Fruit fly (Drosophila melanogaster): ENCODE data around the gene CG32756.

Gene CG32756

dm6 chrX:5977113-5977512 lies 31.6 kb downstream of the CG32756 start (continued):
- TF ChIP-seq CG2199 (GFP tag; IDR thresholded peaks at IDR 0.05) (no peak), Hr51 (GFP tag; optimal IDR thresholded peaks at IDR 0.05) (peak in 1 of 2 experiments; percentile 36), stc (GFP tag; IDR thresholded peaks at IDR 0.05) (no peak), lab (GFP tag; optimal IDR thresholded peaks at IDR 0.05) (peak; percentile 8), CG18262 (tag; optimal IDR thresholded peaks at IDR 0.05) (no peak), CG10654 (GFP tag; optimal IDR thresholded peaks at IDR 0.05) (no peak), gro (GFP tag; optimal IDR thresholded peaks at IDR 0.05) (no peak), CG7556 (GFP tag; optimal IDR thresholded peaks at IDR 0.05) (no peak), twi (tag; optimal IDR thresholded peaks at IDR 0.05) (no peak), pum (GFP tag; optimal IDR thresholded peaks at IDR 0.05) (no peak), zen (tag; optimal IDR thresholded peaks at IDR 0.05) (no peak), CG2202 (tag; optimal IDR thresholded peaks at IDR 0.05) (no peak), CG4820 (GFP tag; optimal IDR thresholded peaks at IDR 0.05) (no peak), CG14441 (GFP tag; IDR thresholded peaks at IDR 0.05) (0 out of 2 replicates have a peak, but pooled peaks have one; percentile 22), lilli (GFP tag; optimal IDR thresholded peaks at IDR 0.05) (no peak), Drgx (GFP tag; IDR thresholded peaks at IDR 0.05) (0 out of 2 replicates have a peak, but pooled peaks have one; percentile 20), sna (GFP tag; IDR thresholded peaks at IDR 0.05; ENCODE audit: partially characterized antibody) (no peak), CG9437 (GFP tag; optimal IDR thresholded peaks at IDR 0.05) (no peak), HLHmδ (GFP tag; optimal IDR thresholded peaks at IDR 0.05) (no peak), Oli (tag; optimal IDR thresholded peaks at IDR 0.05) (peak; percentile 27), Ptx1 (GFP tag; IDR thresholded peaks at IDR 0.05) (no peak), CG31224 (GFP tag; IDR thresholded peaks at IDR 0.05) (no peak), CG1024 (GFP tag; IDR thresholded peaks at IDR 0.05) (no peak), ranshi (GFP tag; IDR thresholded peaks at IDR 0.05) (no peak), trem (tag; optimal IDR thresholded peaks at IDR 0.05) (no peak), CG1603 (tag; optimal IDR thresholded peaks at IDR 0.05) (peak; percentile 30), Dip3 (GFP tag; optimal IDR thresholded peaks at IDR 0.05) (no peak), CG18011 (GFP tag; optimal IDR thresholded peaks at IDR 0.05) (no peak), tx (GFP tag; optimal IDR thresholded peaks at IDR 0.05) (no peak), oc (tag; optimal IDR thresholded peaks at IDR 0.05) (no peak), phol (tag; optimal IDR thresholded peaks at IDR 0.05) (peak; percentile 21), CG7963 (GFP tag; IDR thresholded peaks at IDR 0.05; ENCODE audit: partially characterized antibody) (no peak), CG7928 (GFP tag; optimal IDR thresholded peaks at IDR 0.05) (no peak), HLH3B (GFP tag; IDR thresholded peaks at IDR 0.05) (no peak), CG11560 (tag; IDR thresholded peaks at IDR 0.05) (no peak), CG12659 (GFP tag; optimal IDR thresholded peaks at IDR 0.05) (peak; percentile 16), CG4282 (GFP tag; optimal IDR thresholded peaks at IDR 0.05) (no peak), Hand (GFP tag; optimal IDR thresholded peaks at IDR 0.05) (no peak), sob (GFP tag; IDR thresholded peaks at IDR 0.05) (no peak), seq (GFP tag; IDR thresholded peaks at IDR 0.05) (0 out of 2 replicates have a peak, but pooled peaks have one; percentile 8), CG15073 (GFP tag; optimal IDR thresholded peaks at IDR 0.05) (no peak), mam (GFP tag; optimal IDR thresholded peaks at IDR 0.05) (peak; percentile 22), CoRest (tag; optimal IDR thresholded peaks at IDR 0.05) (peak; percentile 8), slp2 (GFP tag; optimal IDR thresholded peaks at IDR 0.05) (no peak), CG9876 (GFP tag; optimal IDR thresholded peaks at IDR 0.05) (no peak), CG2678 (tag; optimal IDR thresholded peaks at IDR 0.05) (peak; percentile 39), hkb (optimal IDR thresholded peaks at IDR 0.05) (no peak), hkb (GFP tag; IDR thresholded peaks at IDR 0.05) (no peak), CG17186 (GFP tag; optimal IDR thresholded peaks at IDR 0.05) (no peak), br (optimal IDR thresholded peaks at IDR 0.05) (no peak), Fer3 (tag; optimal IDR thresholded peaks at IDR 0.05) (no peak), Jarid2 (GFP tag; optimal IDR thresholded peaks at IDR 0.05) (no peak)
